Fruit fly (Drosophila melanogaster): ENCODE results near the gene CG34250.

The CG34250 gene

DNA sequence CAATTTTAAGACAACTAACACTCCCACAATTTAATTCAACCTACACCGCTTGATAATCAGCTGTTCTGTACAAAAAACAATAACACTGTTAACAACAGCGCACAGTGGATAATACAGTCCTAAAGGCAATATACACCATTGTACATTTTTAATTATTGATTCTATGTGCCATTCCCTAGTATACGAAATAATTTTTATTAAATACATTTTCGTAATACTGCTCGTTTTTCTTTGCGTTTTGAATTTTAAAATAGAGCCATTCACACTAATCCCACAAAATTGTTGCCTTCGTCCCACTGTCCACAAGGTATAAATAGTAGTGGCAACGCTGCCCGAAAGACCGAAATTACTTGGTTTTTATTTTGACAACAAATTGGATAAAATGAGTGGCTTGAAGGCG, 42.5 kb upstream of the CG34250 start, which contains the start of the genes Coq4 and CG32176 (continued):
- TF ChIP-seq CG4820 (GFP tag; optimal IDR thresholded peaks at IDR 0.05), result peak; percentile 97
- peak; percentile 84 for TF ChIP-seq Nf-YB (GFP tag; optimal IDR thresholded peaks at IDR 0.05)
- TF ChIP-seq Fer3 (tag; optimal IDR thresholded peaks at IDR 0.05), result peak; percentile 99
- peak; percentile 97 for TF ChIP-seq CG30431 (GFP tag; optimal IDR thresholded peaks at IDR 0.05)
- TF ChIP-seq CG8290 (GFP tag; optimal IDR thresholded peaks at IDR 0.05), result peak; percentile 97
- TF ChIP-seq CG8290 (tag; optimal IDR thresholded peaks at IDR 0.05), result peak; percentile 85 to 99
- peak; percentile 64 for TF ChIP-seq Dip2 (GFP tag; IDR thresholded peaks at IDR 0.05)
- TF ChIP-seq CG13287 (GFP tag; IDR thresholded peaks at IDR 0.05; ENCODE audit: partially characterized antibody), result peak; percentile 79
- TF ChIP-seq tin (GFP tag; optimal IDR thresholded peaks at IDR 0.05), result peak; percentile 99
- TF ChIP-seq CG7271 (tag; optimal IDR thresholded peaks at IDR 0.05), result peak; percentile 88
- peak; percentile 76; the same call in 2 of the 3 replicates for TF ChIP-seq CG6791 (GFP tag; IDR thresholded peaks at IDR 0.05; ENCODE audit: partially characterized antibody)
- no peak for TF ChIP-seq br (optimal IDR thresholded peaks at IDR 0.05)
- TF ChIP-seq sob (GFP tag; IDR thresholded peaks at IDR 0.05), result peak; percentile 98
- peak; percentile 78 for TF ChIP-seq abd-A (tag; optimal IDR thresholded peaks at IDR 0.05)
- TF ChIP-seq CG10462 (GFP tag; optimal IDR thresholded peaks at IDR 0.05), result peak; percentile 98
- TF ChIP-seq CG11695 (GFP tag; IDR thresholded peaks at IDR 0.05), result peak; percentile 97
- peak; percentile 96 for TF ChIP-seq CG7372 (GFP tag; IDR thresholded peaks at IDR 0.05)
- peak; percentile 97 for TF ChIP-seq grau (tag; optimal IDR thresholded peaks at IDR 0.05)
- TF ChIP-seq wek (GFP tag; optimal IDR thresholded peaks at IDR 0.05), result peak; percentile 89
- peak; percentile 97 for TF ChIP-seq CG8924 (tag; optimal IDR thresholded peaks at IDR 0.05)
- TF ChIP-seq CG8089 (GFP tag; optimal IDR thresholded peaks at IDR 0.05), result peak; percentile 97
- peak; percentile 99 for TF ChIP-seq CG2120 (GFP tag; optimal IDR thresholded peaks at IDR 0.05)
- peak; percentile 94 for TF ChIP-seq CG1024 (GFP tag; IDR thresholded peaks at IDR 0.05)
- TF ChIP-seq CG12104 (GFP tag; optimal IDR thresholded peaks at IDR 0.05), result peak; percentile 94
- peak; percentile 95 for TF ChIP-seq CG7556 (GFP tag; optimal IDR thresholded peaks at IDR 0.05)
- TF ChIP-seq fd96Cb (tag; optimal IDR thresholded peaks at IDR 0.05), result peak; percentile 98
- peak; percentile 30 to 97 for TF ChIP-seq eve (GFP tag; optimal IDR thresholded peaks at IDR 0.05)
- peak; percentile 99 for TF ChIP-seq shn (GFP tag; optimal IDR thresholded peaks at IDR 0.05)
- TF ChIP-seq CG6683 (GFP tag; optimal IDR thresholded peaks at IDR 0.05), result peak; percentile 90
- TF ChIP-seq CG10321 (GFP tag; IDR thresholded peaks at IDR 0.05), result peak; percentile 78
- peak; percentile 73 to 88 for TF ChIP-seq crp (GFP tag; optimal IDR thresholded peaks at IDR 0.05)
- TF ChIP-seq Nf-YC (tag; optimal IDR thresholded peaks at IDR 0.05), result peak; percentile 89
- TF ChIP-seq Bteb2 (GFP tag; optimal IDR thresholded peaks at IDR 0.05), result peak; percentile 98
- peak; percentile 96 for TF ChIP-seq ab (GFP tag; optimal IDR thresholded peaks at IDR 0.05)
- peak; percentile 98 for TF ChIP-seq ci (GFP tag; IDR thresholded peaks at IDR 0.05)
- peak; percentile 94 for TF ChIP-seq D19A (tag; optimal IDR thresholded peaks at IDR 0.05)
- TF ChIP-seq GATAe (GFP tag; conservative IDR thresholded peaks at IDR 0.05), result peak; percentile 80
- peak; percentile 90 for TF ChIP-seq kah (GFP tag; optimal IDR thresholded peaks at IDR 0.05)
- TF ChIP-seq tx (GFP tag; optimal IDR thresholded peaks at IDR 0.05), result peak; percentile 98
- TF ChIP-seq en (GFP tag; optimal IDR thresholded peaks at IDR 0.05), result peak; percentile 95
- TF ChIP-seq luna (GFP tag; optimal IDR thresholded peaks at IDR 0.05), result peak; percentile 96
- peak; percentile 81 for TF ChIP-seq Deaf1 (tag; optimal IDR thresholded peaks at IDR 0.05)
- TF ChIP-seq CG17328 (GFP tag; IDR thresholded peaks at IDR 0.05), result peak; percentile 97
- TF ChIP-seq Sox100B (GFP tag; optimal IDR thresholded peaks at IDR 0.05), result peak; percentile 93
- TF ChIP-seq ara (GFP tag; IDR thresholded peaks at IDR 0.05), result peak; percentile 96
- TF ChIP-seq CG9215 (GFP tag; IDR thresholded peaks at IDR 0.05), result peak; percentile 97
- TF ChIP-seq Atf6 (GFP tag; IDR thresholded peaks at IDR 0.05), result peak; percentile 97
- no peak for TF ChIP-seq CG9797 (GFP tag; optimal IDR thresholded peaks at IDR 0.05)
- peak; percentile 98 for TF ChIP-seq CG13624 (GFP tag; optimal IDR thresholded peaks at IDR 0.05)
- TF ChIP-seq Mrtf (GFP tag; IDR thresholded peaks at IDR 0.05), result peak; percentile 98
- TF ChIP-seq Mes4 (GFP tag; optimal IDR thresholded peaks at IDR 0.05), result peak; percentile 96
- TF ChIP-seq repo (GFP tag; optimal IDR thresholded peaks at IDR 0.05), result peak; percentile 96
